Worm (Caenorhabditis elegans): ENCODE data around the gene fos-1.

DNA sequence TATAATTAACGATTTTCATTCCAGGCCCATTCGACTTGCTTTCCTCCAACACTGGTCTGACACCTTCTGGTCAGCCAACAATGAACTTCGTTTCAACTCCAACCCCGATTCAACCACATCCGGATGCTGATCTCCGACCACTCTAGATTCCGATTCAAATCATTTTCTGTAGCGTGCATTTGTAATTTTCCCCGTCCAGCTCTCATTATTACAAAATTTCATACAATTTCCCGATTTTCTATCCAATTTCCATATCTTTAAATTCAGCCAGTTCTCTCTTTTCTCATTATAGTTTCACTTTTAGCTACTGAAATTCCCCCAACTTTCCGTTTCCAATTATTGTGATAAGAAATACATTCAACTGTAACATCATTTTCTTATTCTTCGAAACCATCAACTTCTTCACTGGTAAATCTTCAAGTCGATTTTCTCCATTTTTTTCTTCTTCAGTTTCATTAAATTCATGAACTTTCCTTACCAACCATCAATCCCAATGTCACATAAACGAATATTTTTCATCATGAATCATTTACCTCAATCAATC, 12.2 kb downstream of the fos-1 start:
- TF ChIP-seq tbx-2 (tag; optimal IDR thresholded peaks at IDR 0.05) (no peak), fkh-10 (GFP tag; optimal IDR thresholded peaks at IDR 0.05) (no peak), pag-3 (tag; optimal IDR thresholded peaks at IDR 0.05; ENCODE audit: borderline replicate concordance) (no peak), ama-1 (optimal IDR thresholded peaks at IDR 0.05) (no peak), unc-3 (GFP tag; conservative IDR thresholded peaks at IDR 0.05) (no peak), unc-3 (tag; optimal IDR thresholded peaks at IDR 0.05) (no peak), ceh-24 (tag; optimal IDR thresholded peaks at IDR 0.05) (no peak), sox-4 (tag; optimal IDR thresholded peaks at IDR 0.05) (no peak)
